Worm (Caenorhabditis elegans): ENCODE results near the gene glp-1.

glp-1 gene

DNA sequence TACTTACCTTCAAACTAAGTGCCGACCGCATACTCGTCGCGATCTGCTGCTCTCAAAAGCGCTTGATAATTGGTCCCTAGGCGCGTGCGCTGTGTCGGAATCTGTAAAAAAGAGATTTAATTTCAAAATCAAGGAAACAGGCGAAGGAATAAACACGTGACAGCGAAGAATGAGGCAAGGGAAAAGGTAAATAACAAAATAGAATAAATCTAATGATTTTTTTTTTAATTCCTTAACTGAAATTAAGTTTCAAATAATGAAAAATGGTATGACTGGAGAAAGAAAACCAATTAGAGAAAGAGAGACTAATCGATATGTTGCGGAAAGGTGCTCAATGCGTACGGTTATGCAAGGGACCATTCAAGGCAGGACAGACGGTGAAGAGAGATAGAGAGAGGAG, 17.1 kb downstream of the glp-1 start, which contains the start of gene cya-1:
TSS of gene cya-1 (minus strand) at position 101 of the 400 bp plus-strand sequence.
- TF ChIP-seq unc-39 (tag; optimal IDR thresholded peaks at IDR 0.05) (no peak), nhr-23 (tag; optimal IDR thresholded peaks at IDR 0.05) (no peak), ceh-9 (tag; optimal IDR thresholded peaks at IDR 0.05) (no peak), nhr-12 (tag; optimal IDR thresholded peaks at IDR 0.05) (no peak), mml-1 (tag; optimal IDR thresholded peaks at IDR 0.05) (no peak), lin-39 (tag; optimal IDR thresholded peaks at IDR 0.05) (no peak), zag-1 (tag; optimal IDR thresholded peaks at IDR 0.05) (no peak)

DNA sequence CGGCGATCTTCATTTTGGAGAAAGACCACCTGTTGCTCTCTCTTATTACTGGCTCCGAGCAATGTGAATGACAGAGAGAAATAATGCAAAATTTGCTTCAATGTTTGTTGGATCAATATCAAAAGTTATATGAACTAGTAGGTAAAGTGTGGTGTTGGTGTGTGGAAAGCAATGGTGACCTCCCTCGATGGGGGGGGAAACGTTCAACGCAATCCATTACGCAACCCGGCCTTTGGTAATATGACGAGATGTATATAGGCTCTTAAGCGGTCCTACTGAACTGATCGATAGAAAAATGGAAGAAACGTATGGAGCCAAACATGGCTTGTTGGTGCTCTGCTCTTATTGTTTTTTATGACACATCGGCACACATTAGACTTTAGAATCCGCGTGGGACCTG, 17.7 kb downstream of the glp-1 start:
- TF ChIP-seq hmg-11 (tag; optimal IDR thresholded peaks at IDR 0.05) (no peak), ztf-11 (tag; optimal IDR thresholded peaks at IDR 0.05) (no peak), nhr-23 (tag; optimal IDR thresholded peaks at IDR 0.05) (no peak), ama-1 (optimal IDR thresholded peaks at IDR 0.05) (no peak), ceh-16 (tag; optimal IDR thresholded peaks at IDR 0.05) (no peak), ZK546.5 (tag; optimal IDR thresholded peaks at IDR 0.05) (no peak), mdl-1 (tag; optimal IDR thresholded peaks at IDR 0.05) (no peak), ceh-28 (tag; optimal IDR thresholded peaks at IDR 0.05) (no peak), unc-62 (GFP tag; optimal IDR thresholded peaks at IDR 0.05) (no peak), nhr-11 (tag; optimal IDR thresholded peaks at IDR 0.05) (no peak), egl-5 (tag; optimal IDR thresholded peaks at IDR 0.05) (no peak), jun-1 (tag; optimal IDR thresholded peaks at IDR 0.05) (no peak)

DNA sequence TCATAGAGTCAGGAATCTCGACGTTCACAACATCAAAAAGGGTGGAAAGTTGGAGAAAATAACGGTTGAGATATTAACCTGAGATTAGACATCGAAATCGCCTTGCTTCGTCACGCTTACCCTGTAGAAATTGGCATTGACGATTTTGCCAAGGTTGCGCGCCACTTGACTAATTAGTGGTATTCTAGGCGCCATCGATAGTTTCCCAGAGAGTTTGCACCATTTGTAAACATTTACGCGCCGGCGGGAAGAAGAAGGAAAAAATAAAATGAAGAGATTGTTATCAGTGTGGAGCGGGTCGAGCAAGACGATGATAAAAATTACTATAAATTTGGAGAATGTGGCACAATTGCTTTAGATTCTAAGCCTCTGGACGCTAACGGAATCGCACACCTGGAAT, 18.2 kb downstream of the glp-1 start:
- TF ChIP-seq nhr-25 (tag; optimal IDR thresholded peaks at IDR 0.05) (peak; percentile 17), unc-39 (tag; optimal IDR thresholded peaks at IDR 0.05) (no peak), elt-2 (tag; optimal IDR thresholded peaks at IDR 0.05) (peak; percentile 46)

DNA sequence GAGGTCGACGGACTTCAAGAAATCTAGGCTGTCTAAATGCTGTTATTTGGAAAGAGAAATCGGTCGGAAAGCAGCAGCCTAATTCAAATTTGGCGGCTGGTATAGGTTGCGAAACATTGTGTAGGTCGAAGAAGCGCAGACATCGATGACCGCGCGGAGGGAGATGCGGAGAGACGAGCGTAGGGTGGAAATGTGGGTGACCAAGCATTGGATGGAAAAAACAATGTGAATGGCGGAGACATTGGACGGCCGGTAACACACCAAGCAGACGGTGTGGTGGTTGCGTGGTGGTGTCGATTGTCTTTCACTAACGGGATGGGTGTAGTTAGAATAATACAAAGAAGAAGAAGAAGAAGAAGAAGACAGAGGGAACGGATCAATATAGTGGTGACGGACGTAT, 20.4 kb downstream of the glp-1 start:
- TF ChIP-seq lin-39 (tag; optimal IDR thresholded peaks at IDR 0.05), result no peak
- TF ChIP-seq nhr-25 (tag; optimal IDR thresholded peaks at IDR 0.05), result peak; percentile 17

DNA sequence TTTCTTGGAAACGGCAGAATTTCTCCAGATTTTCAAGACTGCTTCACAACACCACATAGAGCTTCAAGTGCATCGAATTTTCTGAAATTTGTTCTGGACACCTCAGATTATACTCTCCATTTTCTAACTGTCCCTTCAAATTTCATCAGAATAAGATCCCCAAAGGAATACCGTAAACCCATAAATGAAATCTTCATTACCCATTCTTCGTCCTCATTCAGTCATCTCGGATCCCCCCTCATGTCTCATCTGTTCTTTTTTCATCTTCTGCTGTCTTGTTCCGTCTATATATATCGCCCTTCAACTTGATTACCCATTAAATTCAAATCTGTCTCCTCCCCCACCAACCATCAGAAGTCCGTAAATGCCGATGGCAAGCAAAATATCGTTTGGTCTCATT, 22.0 kb downstream of the glp-1 start:
- no peak for TF ChIP-seq mdl-1 (tag; optimal IDR thresholded peaks at IDR 0.05)
- TF ChIP-seq hmg-11 (tag; optimal IDR thresholded peaks at IDR 0.05), result no peak
- TF ChIP-seq mml-1 (tag; optimal IDR thresholded peaks at IDR 0.05), result no peak
- no peak for TF ChIP-seq lin-39 (tag; optimal IDR thresholded peaks at IDR 0.05)
- no peak for TF ChIP-seq daf-12 (tag; optimal IDR thresholded peaks at IDR 0.05)
- TF ChIP-seq ceh-28 (tag; optimal IDR thresholded peaks at IDR 0.05), result no peak
- TF ChIP-seq ceh-16 (tag; optimal IDR thresholded peaks at IDR 0.05), result no peak
- no peak for TF ChIP-seq eor-1 (tag; optimal IDR thresholded peaks at IDR 0.05)

DNA sequence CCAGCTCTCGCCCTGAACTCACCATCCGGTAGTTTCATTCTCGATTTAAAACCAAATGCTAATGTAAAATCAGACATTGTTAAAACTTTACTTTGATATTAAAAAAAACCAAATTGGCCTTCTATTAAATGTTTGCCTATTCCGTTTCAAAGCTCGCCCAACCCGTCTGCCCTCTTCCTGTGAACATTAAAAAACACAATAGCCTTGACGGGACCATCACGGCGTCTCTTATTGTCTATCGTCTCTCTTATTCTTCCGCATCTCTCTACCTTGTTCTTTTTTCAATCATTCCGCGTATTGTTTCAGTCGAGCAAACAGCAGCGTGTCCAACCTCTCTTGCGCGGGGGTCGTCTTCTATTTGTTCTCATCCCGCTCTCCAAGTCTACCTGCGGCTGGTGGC, 22.6 kb downstream of the glp-1 start, which contains the start of gene ZK512.1:
TSS of gene ZK512.1 (plus strand) at position 301 of the 400 bp plus-strand sequence.
- TF ChIP-seq elt-1 (tag; optimal IDR thresholded peaks at IDR 0.05), result no peak
- no peak for TF ChIP-seq hmg-11 (tag; optimal IDR thresholded peaks at IDR 0.05)
- no peak for TF ChIP-seq skn-1 (tag; optimal IDR thresholded peaks at IDR 0.05)
- no peak for TF ChIP-seq daf-12 (tag; optimal IDR thresholded peaks at IDR 0.05)
- TF ChIP-seq nfya-1 (tag; optimal IDR thresholded peaks at IDR 0.05; ENCODE audit: insufficient read depth), result no peak
- no peak for TF ChIP-seq mml-1 (tag; optimal IDR thresholded peaks at IDR 0.05)
- no peak for TF ChIP-seq snpc-4 (tag; optimal IDR thresholded peaks at IDR 0.05)
- TF ChIP-seq lin-39 (tag; optimal IDR thresholded peaks at IDR 0.05), result no peak
- no peak for TF ChIP-seq ceh-28 (tag; optimal IDR thresholded peaks at IDR 0.05)
- TF ChIP-seq ceh-9 (tag; optimal IDR thresholded peaks at IDR 0.05), result no peak
- no peak for TF ChIP-seq elt-3 (tag; optimal IDR thresholded peaks at IDR 0.05)
- TF ChIP-seq egl-5 (tag; optimal IDR thresholded peaks at IDR 0.05), result no peak
- no peak for TF ChIP-seq unc-62 (GFP tag; optimal IDR thresholded peaks at IDR 0.05)
- TF ChIP-seq sea-2 (GFP tag; optimal IDR thresholded peaks at IDR 0.05), result no peak
- TF ChIP-seq ceh-82 (tag; optimal IDR thresholded peaks at IDR 0.05), result no peak
- TF ChIP-seq mdl-1 (tag; optimal IDR thresholded peaks at IDR 0.05), result no peak
- no peak for TF ChIP-seq nhr-23 (tag; optimal IDR thresholded peaks at IDR 0.05)
- no peak for TF ChIP-seq aly-2 (tag; optimal IDR thresholded peaks at IDR 0.05)
- no peak for TF ChIP-seq nhr-237 (tag; optimal IDR thresholded peaks at IDR 0.05)
- no peak for TF ChIP-seq lsy-12 (tag; optimal IDR thresholded peaks at IDR 0.05)
